Worm (Caenorhabditis elegans) whole organism, late embryonic: Measurements from ENCODE around the gene crt-1.

ENCODE experiments used
- C08G9.2 ChIP-seq: sonication (generic microtip); optimal IDR thresholded peaks from 2 replicates; lab custom pipeline; 2016; ENCODE audit warnings: mild to moderate bottlenecking, missing genetic modification characterization, moderate library complexity, missing compliant biosample characterization
- ama-1 ChIP-seq: fragments of 150-350 bp; optimal IDR thresholded peaks from 2 replicates; lab custom pipeline; 2014
- ceh-22 ChIP-seq: sonication (generic microtip); optimal IDR thresholded peaks from 2 replicates; lab custom pipeline; 2017; ENCODE audit warnings: missing biosample characterization, missing genetic modification characterization
- che-1 ChIP-seq: sonication (generic microtip); optimal IDR thresholded peaks from 2 replicates; lab custom pipeline; 2016; ENCODE audit warnings: mild to moderate bottlenecking, missing genetic modification characterization, missing compliant biosample characterization
- ets-4 ChIP-seq: sonication (generic microtip); optimal IDR thresholded peaks from 2 replicates; lab custom pipeline; 2016; ENCODE audit warnings: missing genetic modification characterization, missing compliant biosample characterization
- nhr-232 ChIP-seq: sonication (generic microtip); optimal IDR thresholded peaks from 2 replicates; lab custom pipeline; 2016; ENCODE audit warnings: missing genetic modification characterization, missing compliant biosample characterization

DNA sequence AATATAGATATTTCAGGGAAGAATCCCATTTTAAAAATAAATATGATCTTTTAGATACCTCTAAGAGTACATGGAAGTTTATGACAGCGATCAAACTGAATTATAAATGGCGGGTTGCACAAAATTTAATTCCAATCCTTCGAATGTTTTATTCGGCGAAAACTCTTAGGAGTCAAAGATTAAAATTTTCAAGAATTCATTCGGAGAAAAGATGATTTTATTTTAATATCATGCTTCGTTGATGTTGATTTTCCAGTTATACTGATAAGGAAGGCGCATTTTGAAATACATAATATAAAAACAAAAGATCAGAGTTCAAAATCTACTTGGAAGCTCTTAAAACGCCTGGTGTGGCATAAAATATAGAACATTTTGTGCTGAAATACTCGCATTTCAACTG lies 33.2 kb downstream of the crt-1 start, which contains the start of gene srh-10:
- no peak for TF ChIP-seq ama-1 (lab: Kevin White, UChicago)
- TF ChIP-seq ets-4 (tag; lab: Kevin White, UChicago): no peak
- TF ChIP-seq C08G9.2: no peak
- no peak for TF ChIP-seq ceh-22 (tag; lab: Kevin White, UChicago)
- no peak for TF ChIP-seq che-1 (tag; lab: Kevin White, UChicago)
- no peak for TF ChIP-seq nhr-232 (tag; lab: Kevin White, UChicago)
